Fruit fly (Drosophila melanogaster) whole organism, wandering third instar larva: ENCODE measurements around the gene fipi.
A peak's percentile ranks its signal among the peaks of the same experiment; 100 is the strongest.

Experiments
- Hnf4 ChIP-seq: fragments of 200-800 bp; sonication (Bioruptor generic); optimal IDR thresholded peaks from 2 replicates; lab custom pipeline; 2016; ENCODE audit warnings: missing biosample characterization, mild to moderate bottlenecking, missing genetic modification characterization
- Hr78 ChIP-seq: fragments of >200 bp; optimal IDR thresholded peaks from 2 replicates; lab custom pipeline; 2017; ENCODE audit warnings: missing biosample characterization, missing genetic modification characterization
- dsf ChIP-seq: sonication (Bioruptor generic); optimal IDR thresholded peaks from 2 replicates; lab custom pipeline; 2016; ENCODE audit warnings: missing biosample characterization, missing genetic modification characterization, borderline replicate concordance
- h ChIP-seq: fragments of 200-800 bp; sonication (Bioruptor generic); optimal IDR thresholded peaks from 3 replicates; lab custom pipeline; 2016; ENCODE audit warnings: missing biosample characterization, mild to moderate bottlenecking, missing genetic modification characterization
- lola ChIP-seq: fragments of >200 bp; optimal IDR thresholded peaks from 2 replicates; lab custom pipeline; 2017; ENCODE audit warnings: missing biosample characterization, missing genetic modification characterization
- pan ChIP-seq: fragments of >200 bp; optimal IDR thresholded peaks from 2 replicates; lab custom pipeline; 2017
- psq ChIP-seq: fragments of 200-800 bp; sonication (Bioruptor generic); optimal IDR thresholded peaks from 3 replicates; lab custom pipeline; 2017; ENCODE audit warnings: missing biosample characterization, mild to moderate bottlenecking, missing genetic modification characterization, moderate library complexity
- usp ChIP-seq: fragments of >200 bp; optimal IDR thresholded peaks from 2 replicates; lab custom pipeline; 2017; ENCODE audit warnings: missing biosample characterization, missing genetic modification characterization

DNA sequence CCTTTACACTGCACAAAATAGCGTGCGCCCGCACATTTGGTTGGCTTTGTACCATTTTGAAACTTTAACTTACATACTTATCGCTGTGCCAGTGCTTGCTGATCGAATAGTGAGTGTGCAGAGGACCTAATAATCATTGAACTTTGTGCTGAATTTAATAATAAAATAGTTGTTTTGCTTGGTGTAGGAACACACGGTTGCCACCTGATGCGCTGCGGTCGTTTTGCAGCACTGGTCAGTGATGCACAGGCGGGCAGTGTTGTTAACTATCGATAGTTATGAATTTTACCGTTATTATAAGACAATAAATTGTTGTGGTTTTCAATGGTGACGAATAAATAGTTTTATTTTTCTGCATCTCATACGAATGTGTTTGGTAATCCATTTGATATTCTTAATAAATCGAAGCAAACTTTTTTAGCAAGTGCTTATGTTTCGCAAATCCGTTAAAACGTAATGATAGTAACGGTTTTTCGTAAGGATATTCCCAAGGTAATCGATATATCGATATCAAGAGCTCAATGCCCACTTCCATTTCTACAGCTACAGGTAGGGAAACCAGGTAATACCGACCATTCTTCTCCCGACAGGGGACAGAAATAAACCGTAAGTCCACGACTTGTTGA lies 44.0 kb upstream of the fipi start, which contains the start of the genes tank and CG12194:
- TF ChIP-seq lola (GFP tag; lab: Kevin White, UChicago) (no peak), usp (GFP tag; lab: Kevin White, UChicago) (no peak), Hr78 (no peak), pan (lab: Kevin White, UChicago) (no peak), Hnf4 (GFP tag; lab: Kevin White, UChicago) (peak; percentile 98), dsf (GFP tag; lab: Kevin White, UChicago) (peak; percentile 81), h (GFP tag; lab: Kevin White, UChicago) (peak; percentile 98), psq (peak; percentile 93)
